Worm (Caenorhabditis elegans): ENCODE data around the gene idpb-4.

idpb-4 gene

DNA sequence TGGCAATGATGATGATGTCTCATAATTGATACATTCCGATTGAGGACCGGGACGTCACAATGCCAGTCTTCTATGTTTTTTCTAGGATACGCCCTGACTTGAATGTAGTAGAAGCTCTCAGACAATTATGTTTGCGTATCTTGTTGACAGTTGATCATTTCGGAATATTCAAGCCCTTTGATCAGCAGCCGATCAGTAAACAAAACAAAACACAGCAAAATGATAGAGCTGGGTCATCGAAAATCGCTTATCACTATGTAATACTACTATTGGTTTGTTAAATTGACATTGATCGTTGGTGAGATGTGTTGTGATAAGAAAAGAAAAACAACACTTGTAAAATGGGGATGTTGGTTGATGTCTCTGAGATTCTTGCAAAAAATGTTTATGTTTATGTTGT is 888 bp upstream of the idpb-4 start:
- TF ChIP-seq elt-2 (tag; optimal IDR thresholded peaks at IDR 0.05) (peak; percentile 7), nhr-43 (tag; optimal IDR thresholded peaks at IDR 0.05; ENCODE audit: poor library complexity, severe bottlenecking) (no peak), sea-2 (GFP tag; optimal IDR thresholded peaks at IDR 0.05) (no peak), ceh-82 (tag; optimal IDR thresholded peaks at IDR 0.05) (no peak)

DNA sequence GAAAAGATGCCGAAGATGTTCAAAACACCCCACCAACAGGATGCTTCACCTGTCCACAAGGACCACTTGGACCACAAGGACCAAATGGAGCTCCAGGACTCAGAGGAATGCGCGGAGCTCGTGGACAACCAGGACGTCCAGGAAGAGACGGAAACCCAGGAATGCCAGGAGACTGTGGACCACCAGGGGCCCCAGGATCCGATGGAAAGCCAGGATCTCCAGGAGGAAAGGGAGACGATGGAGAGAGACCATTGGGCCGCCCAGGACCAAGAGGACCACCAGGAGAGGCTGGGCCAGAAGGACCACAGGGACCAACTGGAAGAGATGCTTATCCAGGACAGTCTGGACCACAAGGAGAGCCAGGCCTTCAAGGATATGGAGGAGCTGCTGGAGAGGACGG is 3.7 kb downstream of the idpb-4 start:
- no peak for TF ChIP-seq ceh-9 (tag; optimal IDR thresholded peaks at IDR 0.05)
- TF ChIP-seq zag-1 (tag; optimal IDR thresholded peaks at IDR 0.05), result no peak
- no peak for TF ChIP-seq sea-2 (GFP tag; optimal IDR thresholded peaks at IDR 0.05)
- TF ChIP-seq R02D3.7 (tag; optimal IDR thresholded peaks at IDR 0.05), result no peak

DNA sequence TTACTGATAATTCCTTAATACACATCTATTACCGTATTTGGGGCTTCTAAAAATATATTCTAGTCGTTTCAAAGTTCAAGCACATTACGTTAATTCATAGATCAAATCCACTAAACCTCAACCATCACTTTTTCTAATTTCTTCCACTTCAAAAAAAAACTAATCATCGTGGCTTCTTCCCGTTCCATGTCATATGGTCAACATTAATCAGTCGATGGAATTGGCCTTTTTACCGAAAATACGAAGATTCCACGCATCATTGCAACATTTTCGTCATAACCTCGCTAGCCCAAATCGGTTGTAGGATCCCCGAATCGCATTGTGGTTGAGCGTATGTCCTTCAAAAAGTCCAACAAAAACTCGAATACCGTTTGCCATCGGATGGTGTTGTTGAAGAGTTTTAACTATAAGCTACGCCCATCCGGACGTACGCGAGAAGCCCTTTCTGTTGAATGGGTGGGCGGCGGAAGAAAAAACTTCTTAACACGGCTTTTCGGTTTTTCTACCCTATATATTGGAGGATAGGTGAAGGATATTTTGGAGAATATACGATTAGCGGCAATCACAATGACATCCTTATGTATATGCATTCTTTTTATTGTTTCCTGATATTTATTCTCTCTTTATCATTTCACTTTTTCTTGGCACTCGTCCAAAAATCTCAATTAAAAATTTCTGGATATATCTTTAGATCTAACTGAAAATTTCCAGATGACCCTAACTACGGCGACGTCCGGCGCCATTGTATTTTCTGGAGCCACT is 4.8 kb downstream of the idpb-4 start, which contains the start of gene rol-6:
rol-6 (plus strand) TSS at position 712 of the 762 bp plus-strand sequence.
- peak; percentile 68 for TF ChIP-seq nhr-43 (tag; optimal IDR thresholded peaks at IDR 0.05; ENCODE audit: poor library complexity, severe bottlenecking)
- TF ChIP-seq nhr-11 (tag; optimal IDR thresholded peaks at IDR 0.05), result no peak

DNA sequence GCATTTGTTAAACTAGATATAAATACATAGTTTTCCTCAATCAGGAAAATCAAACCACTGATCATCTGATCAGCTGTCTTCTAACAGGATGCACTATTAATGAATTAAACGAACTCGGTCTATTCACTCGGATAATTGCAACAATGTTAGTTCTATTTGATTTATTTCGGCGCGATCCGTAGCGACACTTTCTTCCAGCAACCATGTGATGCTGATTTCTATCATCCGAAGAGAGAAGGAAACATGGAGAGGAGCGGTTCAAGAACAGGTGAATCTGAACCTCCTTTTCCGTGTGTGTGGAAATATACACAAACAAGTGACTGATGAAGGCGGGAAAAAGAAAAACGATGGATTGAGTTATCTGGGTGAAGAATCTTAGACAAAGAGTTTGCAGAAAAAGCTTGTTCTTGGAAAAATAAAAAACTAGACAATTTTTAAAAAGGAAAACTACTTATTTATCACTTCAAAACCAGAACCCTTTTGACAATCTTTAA is 5.6 kb downstream of the idpb-4 start:
- peak; percentile 53 for TF ChIP-seq nhr-43 (tag; optimal IDR thresholded peaks at IDR 0.05; ENCODE audit: poor library complexity, severe bottlenecking)
- TF ChIP-seq elt-1 (tag; optimal IDR thresholded peaks at IDR 0.05), result peak; percentile 37
- TF ChIP-seq ZK546.5 (tag; optimal IDR thresholded peaks at IDR 0.05), result no peak

DNA sequence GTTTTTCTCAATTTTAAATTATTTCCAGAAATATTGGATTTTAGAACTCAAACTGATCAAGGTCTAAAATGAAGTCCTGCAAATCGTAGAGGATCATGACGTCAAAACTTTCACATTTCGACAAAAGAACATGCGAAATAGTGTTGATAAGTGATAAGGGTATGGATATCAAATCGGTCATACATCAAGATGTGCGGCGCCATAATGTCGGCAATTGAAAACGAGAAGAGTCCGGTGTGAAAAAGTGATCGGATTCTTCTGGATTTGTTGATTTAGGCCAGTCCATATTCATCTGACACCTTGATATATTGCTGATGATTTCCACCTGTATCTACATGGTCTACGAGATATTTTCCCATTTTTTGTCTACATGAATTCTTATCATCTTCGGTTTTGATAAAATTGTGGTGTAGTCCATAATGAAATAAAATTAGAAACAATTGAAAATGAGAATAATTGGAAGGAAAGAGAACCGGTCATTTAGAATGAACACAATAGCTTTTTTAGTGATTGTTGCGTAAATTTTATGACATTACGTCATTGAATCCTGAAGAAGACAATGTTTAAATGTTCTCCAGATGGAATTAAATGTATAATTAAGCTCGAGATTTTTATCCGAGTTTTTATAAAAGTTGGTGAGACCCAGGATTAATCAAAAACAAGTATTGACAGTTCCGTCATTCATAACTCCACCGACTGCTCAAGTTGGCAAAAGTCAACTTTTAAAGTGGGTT is 6.2 kb downstream of the idpb-4 start:
- peak; percentile 62 for TF ChIP-seq nhr-43 (tag; optimal IDR thresholded peaks at IDR 0.05; ENCODE audit: poor library complexity, severe bottlenecking)
- no peak for TF ChIP-seq ceh-9 (tag; optimal IDR thresholded peaks at IDR 0.05)
- no peak for TF ChIP-seq elt-2 (tag; optimal IDR thresholded peaks at IDR 0.05)
- peak; percentile 37 for TF ChIP-seq nhr-23 (tag; optimal IDR thresholded peaks at IDR 0.05)

DNA sequence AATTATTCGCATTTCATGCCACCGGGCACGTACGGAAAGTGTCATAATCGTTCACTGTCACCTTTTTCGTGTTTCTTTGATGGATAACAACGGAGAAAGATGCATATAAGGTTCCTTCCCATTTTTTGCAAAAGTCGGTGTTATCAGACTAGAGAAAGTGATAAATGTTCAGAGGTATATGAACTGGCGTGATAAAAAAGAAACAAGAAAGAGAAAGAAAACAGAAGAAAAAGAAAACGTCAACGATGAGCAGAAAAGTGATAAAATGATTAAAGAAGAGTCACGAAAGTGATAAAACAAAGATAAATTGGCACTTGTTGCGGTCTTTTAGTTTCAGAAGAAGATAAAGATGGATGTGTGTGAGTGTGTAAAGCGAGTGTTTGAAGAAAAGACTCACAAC is 7.1 kb downstream of the idpb-4 start:
- TF ChIP-seq egl-5 (tag; optimal IDR thresholded peaks at IDR 0.05) (peak; percentile 6), elt-3 (tag; optimal IDR thresholded peaks at IDR 0.05) (peak in 1 of 3 experiments; percentile 75), ztf-11 (tag; optimal IDR thresholded peaks at IDR 0.05) (no peak), nhr-25 (tag; optimal IDR thresholded peaks at IDR 0.05) (peak; percentile 5)

DNA sequence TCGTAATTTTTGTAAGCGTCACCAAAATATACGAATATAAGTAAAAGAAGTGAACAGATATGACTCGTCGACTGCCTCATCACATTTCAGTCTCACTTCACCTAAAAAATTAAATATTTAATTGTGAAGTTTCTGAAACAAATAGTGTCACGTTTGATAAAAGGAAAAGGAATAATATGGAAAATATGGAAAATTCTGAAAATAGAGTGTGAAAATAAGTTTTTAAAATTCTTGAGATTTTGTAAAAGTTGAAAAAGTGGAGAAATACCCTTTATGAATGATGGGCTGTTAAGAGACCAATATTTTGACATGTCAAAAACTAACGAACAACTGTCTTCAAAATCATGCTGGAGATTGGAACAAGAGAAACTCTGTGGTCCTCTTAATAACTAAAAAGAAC is 10.7 kb downstream of the idpb-4 start, which contains the start of gene T01B7.9:
T01B7.9 (minus strand) TSS at position 101 of the 400 bp plus-strand sequence.
- TF ChIP-seq ztf-4 (tag; optimal IDR thresholded peaks at IDR 0.05) (no peak), nhr-28 (tag; optimal IDR thresholded peaks at IDR 0.05) (no peak), nhr-77 (tag; optimal IDR thresholded peaks at IDR 0.05) (no peak), egl-5 (tag; optimal IDR thresholded peaks at IDR 0.05) (no peak), nhr-237 (tag; optimal IDR thresholded peaks at IDR 0.05) (no peak), R02D3.7 (tag; optimal IDR thresholded peaks at IDR 0.05) (no peak), jun-1 (tag; optimal IDR thresholded peaks at IDR 0.05) (no peak), mdl-1 (tag; optimal IDR thresholded peaks at IDR 0.05) (no peak), fkh-2 (tag; optimal IDR thresholded peaks at IDR 0.05) (no peak), ZK546.5 (tag; optimal IDR thresholded peaks at IDR 0.05) (no peak), elt-1 (tag; optimal IDR thresholded peaks at IDR 0.05) (no peak), daf-12 (tag; optimal IDR thresholded peaks at IDR 0.05) (no peak), fkh-10 (GFP tag; optimal IDR thresholded peaks at IDR 0.05) (no peak), lsy-12 (tag; optimal IDR thresholded peaks at IDR 0.05) (no peak), unc-62 (GFP tag; optimal IDR thresholded peaks at IDR 0.05) (no peak), nhr-12 (tag; optimal IDR thresholded peaks at IDR 0.05) (no peak), sea-2 (GFP tag; optimal IDR thresholded peaks at IDR 0.05) (no peak), lin-15B (tag; optimal IDR thresholded peaks at IDR 0.05) (no peak), eor-1 (tag; optimal IDR thresholded peaks at IDR 0.05) (no peak), tbx-2 (tag; optimal IDR thresholded peaks at IDR 0.05) (no peak)

Data from whole organism, L3 larva.